Fruit fly (Drosophila melanogaster) whole organism, embryonic: ENCODE results near the gene CG14014.
A peak's percentile ranks its signal among the peaks of the same experiment; 100 is the strongest.

ENCODE experiments used
- Antp ChIP-seq: fragments of 200-800 bp; sonication (Bioruptor generic); optimal IDR thresholded peaks from 3 replicates; lab custom pipeline; 2016; ENCODE audit warnings: missing biosample characterization, missing genetic modification characterization
- CG12659 ChIP-seq: fragments of 200-800 bp; sonication (Bioruptor generic); optimal IDR thresholded peaks from 3 replicates; lab custom pipeline; 2017; ENCODE audit warnings: mild to moderate bottlenecking, missing biosample characterization, missing genetic modification reagents, missing genetic modification characterization
- CG14441 ChIP-seq: fragments of 200-800 bp; sonication (Bioruptor generic); IDR thresholded peaks from 2 replicates; pipeline ENCODE4 v1.3.6; 2022; ENCODE audit warnings: missing biosample characterization, missing genetic modification characterization
- CG14667 ChIP-seq: fragments of 200-800 bp; sonication (Bioruptor generic); IDR thresholded peaks from 2 replicates; pipeline ENCODE4 v1.3.6; 2022; ENCODE audit warnings: missing biosample characterization, missing genetic modification characterization
- CG15011 ChIP-seq: fragments of 200-800 bp; sonication (Bioruptor generic); optimal IDR thresholded peaks from 3 replicates; lab custom pipeline; 2018; ENCODE audit warnings: missing biosample characterization, mild to moderate bottlenecking, missing genetic modification characterization
- CG15073 ChIP-seq: fragments of 200-800 bp; sonication (Bioruptor generic); optimal IDR thresholded peaks from 2 replicates; lab custom pipeline; 2016; ENCODE audit warnings: missing biosample characterization, missing genetic modification characterization
- CG15479 ChIP-seq: fragments of 200-800 bp; sonication (Bioruptor generic); optimal IDR thresholded peaks from 3 replicates; lab custom pipeline; 2019; ENCODE audit warnings: missing biosample characterization, mild to moderate bottlenecking, missing genetic modification characterization, moderate library complexity
- CG15514 ChIP-seq: fragments of 200-800 bp; sonication (Bioruptor generic); optimal IDR thresholded peaks from 3 replicates; lab custom pipeline; 2017; ENCODE audit warnings: missing biosample characterization, missing genetic modification characterization, mild to moderate bottlenecking, moderate library complexity, missing genetic modification reagents
- CG16779 ChIP-seq: fragments of 200-800 bp; sonication (Bioruptor generic); IDR thresholded peaks from 2 replicates; pipeline ENCODE4 v1.3.6; 2022; ENCODE audit warnings: missing biosample characterization, missing genetic modification characterization
- CG16813 ChIP-seq: fragments of 200-800 bp; sonication (Bioruptor generic); IDR thresholded peaks from 3 replicates; pipeline ENCODE4 v1.3.6; 2022; ENCODE audit warnings: missing biosample characterization, missing genetic modification characterization; ENCODE audit not compliant: partially characterized antibody
- CG18764 ChIP-seq: fragments of 200-800 bp; sonication (Bioruptor generic); optimal IDR thresholded peaks from 3 replicates; lab custom pipeline; 2016; ENCODE audit warnings: missing biosample characterization, missing genetic modification characterization
- CG30431 ChIP-seq: fragments of 200-800 bp; sonication (Bioruptor generic); optimal IDR thresholded peaks from 2 replicates; lab custom pipeline; 2017; ENCODE audit warnings: missing biosample characterization, missing genetic modification characterization
- CG31224 ChIP-seq: fragments of 200-800 bp; sonication (Bioruptor generic); IDR thresholded peaks from 2 replicates; pipeline ENCODE4 v1.3.6; 2022; ENCODE audit warnings: missing biosample characterization, missing genetic modification characterization
- CG31441 ChIP-seq: fragments of 200-800 bp; sonication (Bioruptor generic); IDR thresholded peaks from 2 replicates; pipeline ENCODE4 v1.3.6; 2022; ENCODE audit warnings: missing biosample characterization, missing genetic modification characterization
- CG4328 ChIP-seq: fragments of 200-800 bp; sonication (Bioruptor generic); optimal IDR thresholded peaks from 3 replicates; lab custom pipeline; 2017; ENCODE audit warnings: missing biosample characterization, missing genetic modification reagents, missing genetic modification characterization
- CG4404 ChIP-seq: fragments of 200-800 bp; sonication (Bioruptor generic); IDR thresholded peaks from 2 replicates; pipeline ENCODE4 v1.3.6; 2022; ENCODE audit warnings: missing biosample characterization, missing genetic modification characterization
- CG4854 ChIP-seq: fragments of 200-800 bp; sonication (Bioruptor generic); optimal IDR thresholded peaks from 2 replicates; lab custom pipeline; 2016; ENCODE audit warnings: missing biosample characterization, missing genetic modification characterization, inconsistent platforms
- CG6254 ChIP-seq: fragments of 200-800 bp; sonication (Bioruptor generic); optimal IDR thresholded peaks from 3 replicates; lab custom pipeline; 2017; ENCODE audit warnings: mild to moderate bottlenecking, missing biosample characterization, missing genetic modification reagents, missing genetic modification characterization
- CG6272 ChIP-seq: fragments of 200-800 bp; sonication (Bioruptor generic); IDR thresholded peaks from 2 replicates; pipeline ENCODE4 v1.3.6; 2022; ENCODE audit warnings: missing biosample characterization, missing genetic modification characterization
- CG7963 ChIP-seq: fragments of 200-800 bp; sonication (Bioruptor generic); IDR thresholded peaks from 3 replicates; pipeline ENCODE4 v1.3.6; 2022; ENCODE audit warnings: missing biosample characterization, missing genetic modification characterization; ENCODE audit not compliant: partially characterized antibody
- CG8290 ChIP-seq, 3 experiments: fragments of 200-800 bp; sonication (Bioruptor generic); optimal IDR thresholded peaks; 2 replicates each; lab custom pipeline; 2016 to 2019; ENCODE audit warnings: missing biosample characterization in 3 of 3, missing genetic modification characterization in 3 of 3, mild to moderate bottlenecking in 2 of 3, moderate library complexity in 1 of 3
- CG9817 ChIP-seq: fragments of 200-800 bp; sonication (Bioruptor generic); optimal IDR thresholded peaks from 2 replicates; lab custom pipeline; 2018; ENCODE audit warnings: missing biosample characterization, mild to moderate bottlenecking, missing genetic modification characterization, moderate library complexity
- CkIIα-i1 ChIP-seq: fragments of 200-800 bp; sonication (Bioruptor generic); IDR thresholded peaks from 2 replicates; pipeline ENCODE4 v1.3.6; 2022; ENCODE audit warnings: missing biosample characterization, missing genetic modification characterization
- Doc3 ChIP-seq: fragments of 200-800 bp; sonication (Bioruptor generic); IDR thresholded peaks from 3 replicates; pipeline ENCODE4 v1.3.6; 2022; ENCODE audit warnings: missing biosample characterization, missing genetic modification characterization; ENCODE audit not compliant: partially characterized antibody
- Lpt ChIP-seq: fragments of >200 bp; optimal IDR thresholded peaks from 2 replicates; lab custom pipeline; 2018; ENCODE audit warnings: missing biosample characterization, missing genetic modification characterization
- Rfx ChIP-seq: fragments of 200-800 bp; sonication (Bioruptor generic); IDR thresholded peaks from 2 replicates; pipeline ENCODE4 v1.3.6; 2022; ENCODE audit warnings: missing biosample characterization, missing genetic modification characterization
- Sin3A ChIP-seq: fragments of >200 bp; optimal IDR thresholded peaks from 2 replicates; lab custom pipeline; 2018
- Spps ChIP-seq: fragments of 200-800 bp; sonication (Bioruptor generic); optimal IDR thresholded peaks from 2 replicates; lab custom pipeline; 2018; ENCODE audit warnings: missing biosample characterization, mild to moderate bottlenecking, missing genetic modification characterization
- Sry-δ ChIP-seq: fragments of 200-800 bp; sonication (Bioruptor generic); optimal IDR thresholded peaks from 2 replicates; lab custom pipeline; 2016; ENCODE audit warnings: missing biosample characterization, missing genetic modification characterization
- Ssrp ChIP-seq: fragments of 200-800 bp; sonication (Bioruptor generic); optimal IDR thresholded peaks from 2 replicates; lab custom pipeline; 2018; ENCODE audit warnings: missing biosample characterization, mild to moderate bottlenecking, missing genetic modification characterization, moderate library complexity
- Trl ChIP-seq, 3 experiments: fragments of >200 bp in 2 of 3; fragments of 200-800 bp in 1 of 3; sonication (Bioruptor generic) in 1 of 3; optimal IDR thresholded peaks; 2 replicates in 1 of 3; 3 replicates in 2 of 3; lab custom pipeline; 2016 to 2017; ENCODE audit warnings: missing biosample characterization in 1 of 3, missing genetic modification characterization in 1 of 3
- Usf ChIP-seq: fragments of 200-800 bp; sonication (Bioruptor generic); optimal IDR thresholded peaks from 2 replicates; lab custom pipeline; 2017; ENCODE audit warnings: missing genotype, missing biosample characterization, missing genetic modification characterization
- br ChIP-seq: fragments of >200 bp; optimal IDR thresholded peaks from 2 replicates; lab custom pipeline; 2017
- dati ChIP-seq: fragments of 200-800 bp; sonication (Bioruptor generic); IDR thresholded peaks from 2 replicates; pipeline ENCODE4 v1.3.6; 2022; ENCODE audit warnings: missing biosample characterization, missing genetic modification characterization
- esg ChIP-seq: fragments of 200-800 bp; sonication (Bioruptor generic); conservative IDR thresholded peaks from 2 replicates; pipeline ENCODE4 v1.3.6; 2022; ENCODE audit warnings: missing biosample characterization, missing genetic modification characterization
- fd102C ChIP-seq: fragments of 200-800 bp; sonication (Bioruptor generic); optimal IDR thresholded peaks from 2 replicates; lab custom pipeline; 2018; ENCODE audit warnings: missing biosample characterization, mild to moderate bottlenecking, missing genetic modification characterization, moderate library complexity
- fd64A ChIP-seq: fragments of 200-800 bp; sonication (Bioruptor generic); optimal IDR thresholded peaks from 3 replicates; lab custom pipeline; 2018; ENCODE audit warnings: missing biosample characterization, mild to moderate bottlenecking, missing genetic modification characterization
- fru ChIP-seq: fragments of >200 bp; optimal IDR thresholded peaks from 2 replicates; lab custom pipeline; 2017
- gsb-n ChIP-seq: fragments of 200-800 bp; sonication (Bioruptor generic); optimal IDR thresholded peaks from 3 replicates; lab custom pipeline; 2018; ENCODE audit warnings: missing biosample characterization, mild to moderate bottlenecking, missing genetic modification characterization
- mirr ChIP-seq: fragments of 200-800 bp; sonication (Bioruptor generic); optimal IDR thresholded peaks from 3 replicates; lab custom pipeline; 2018; ENCODE audit warnings: missing biosample characterization, mild to moderate bottlenecking, missing genetic modification characterization
- pnt ChIP-seq: fragments of 200-800 bp; sonication (Bioruptor generic); optimal IDR thresholded peaks from 3 replicates; lab custom pipeline; 2016; ENCODE audit warnings: missing biosample characterization, missing genetic modification characterization
- sim ChIP-seq: fragments of 200-800 bp; sonication (Bioruptor generic); IDR thresholded peaks from 2 replicates; pipeline ENCODE4 v1.3.6; 2022; ENCODE audit warnings: missing biosample characterization, missing genetic modification characterization
- slbo ChIP-seq: fragments of 200-800 bp; sonication (Bioruptor generic); IDR thresholded peaks from 2 replicates; pipeline ENCODE4 v1.3.6; 2022; ENCODE audit warnings: missing biosample characterization, missing genetic modification characterization
- sob ChIP-seq: fragments of 200-800 bp; sonication (Bioruptor generic); IDR thresholded peaks from 2 replicates; pipeline ENCODE4 v1.3.6; 2022; ENCODE audit warnings: missing biosample characterization, missing genetic modification characterization
- sqz ChIP-seq: fragments of 200-800 bp; sonication (Bioruptor generic); optimal IDR thresholded peaks from 3 replicates; lab custom pipeline; 2018; ENCODE audit warnings: missing biosample characterization, mild to moderate bottlenecking, missing genetic modification characterization
- toy ChIP-seq: fragments of 200-800 bp; sonication (Bioruptor generic); IDR thresholded peaks from 2 replicates; pipeline ENCODE4 v1.3.6; 2022; ENCODE audit warnings: missing biosample characterization, missing genetic modification characterization
- vnd ChIP-seq: fragments of 200-800 bp; sonication (Bioruptor generic); IDR thresholded peaks from 3 replicates; pipeline ENCODE4 v1.3.6; 2022; ENCODE audit warnings: missing biosample characterization, missing genetic modification characterization; ENCODE audit not compliant: partially characterized antibody
- wdn ChIP-seq: fragments of 200-800 bp; sonication (Bioruptor generic); IDR thresholded peaks from 2 replicates; pipeline ENCODE4 v1.3.6; 2022; ENCODE audit warnings: missing biosample characterization, missing genetic modification characterization
- wek ChIP-seq: fragments of 200-800 bp; sonication (Bioruptor generic); optimal IDR thresholded peaks from 3 replicates; lab custom pipeline; 2018; ENCODE audit warnings: missing biosample characterization, mild to moderate bottlenecking, missing genetic modification characterization, moderate library complexity
- zfh2 ChIP-seq: fragments of 200-800 bp; sonication (Bioruptor generic); optimal IDR thresholded peaks from 2 replicates; lab custom pipeline; 2016; ENCODE audit warnings: missing biosample characterization, missing genetic modification characterization

CG14014 gene

dm6 chr2L:5542944-5543515 lies 7.6 kb downstream of the CG14014 start (continued):
- TF ChIP-seq CG15073 (GFP tag; lab: Kevin White, UChicago) (no peak), sim (GFP tag; lab: Robert Waterston, UW) (0 out of 2 replicates have a peak, but pooled peaks have one; percentile 7), Doc3 (GFP tag; lab: Robert Waterston, UW) (no peak), CG15514 (GFP tag; lab: Kevin White, UChicago) (peak; percentile 36), Rfx (GFP tag; lab: Robert Waterston, UW) (peak; percentile 78), fd102C (GFP tag; lab: Kevin White, UChicago) (no peak), CG4328 (no peak), CG4404 (0 out of 2 replicates have a peak, but pooled peaks have one; percentile 23), Spps (tag; lab: Kevin White, UChicago) (no peak), mirr (peak; percentile 20), Usf (GFP tag; lab: Kevin White, UChicago) (no peak), CG6272 (GFP tag; lab: Robert Waterston, UW) (no peak; the same call in 1 of the 2 replicates), fd64A (GFP tag; lab: Kevin White, UChicago) (no peak), CG7963 (no peak), br (lab: Kevin White, UChicago) (no peak), sob (peak; percentile 66), Ssrp (tag; lab: Kevin White, UChicago) (no peak), Lpt (GFP tag; lab: Kevin White, UChicago) (no peak), CG8290 (GFP tag; optimal IDR thresholded peaks at IDR 0.05; lab: Kevin White, UChicago) (no peak), CG8290 (tag; optimal IDR thresholded peaks at IDR 0.05; lab: Kevin White, UChicago) (no peak), zfh2 (GFP tag; lab: Kevin White, UChicago) (peak; percentile 41), CG14667 (GFP tag; lab: Robert Waterston, UW) (no peak), CG31224 (GFP tag; lab: Robert Waterston, UW) (no peak; the same call in 1 of the 2 replicates), CG15011 (GFP tag; lab: Kevin White, UChicago) (no peak), CG16779 (GFP tag; lab: Robert Waterston, UW) (peak; percentile 70; the same call in 1 of the 2 replicates), Sin3A (lab: Kevin White, UChicago) (no peak), toy (GFP tag; lab: Robert Waterston, UW) (0 out of 2 replicates have a peak, but pooled peaks have one; percentile 39), CG14441 (GFP tag; lab: Robert Waterston, UW) (peak; percentile 65), wdn (GFP tag; lab: Robert Waterston, UW) (peak; percentile 60), CG30431 (GFP tag; lab: Kevin White, UChicago) (no peak), gsb-n (tag; lab: Kevin White, UChicago) (no peak), CG15479 (GFP tag; lab: Kevin White, UChicago) (peak; percentile 9), esg (GFP tag; lab: Robert Waterston, UW) (peak; percentile 7; the same call in 1 of the 2 replicates), dati (GFP tag; lab: Robert Waterston, UW) (no peak; the same call in 1 of the 2 replicates), fru (lab: Kevin White, UChicago) (no peak), sqz (no peak), CG4854 (GFP tag; lab: Kevin White, UChicago) (no peak), CkIIα-i1 (GFP tag; lab: Robert Waterston, UW) (no peak), vnd (GFP tag; lab: Robert Waterston, UW) (no peak), Sry-δ (GFP tag; lab: Kevin White, UChicago) (no peak), CG12659 (GFP tag; lab: Kevin White, UChicago) (peak; percentile 37), CG31441 (GFP tag; lab: Robert Waterston, UW) (no peak; the same call in 1 of the 2 replicates), wek (no peak), CG16813 (GFP tag; lab: Robert Waterston, UW) (peak; percentile 36; the same call in 1 of the 3 replicates), CG6254 (GFP tag; lab: Kevin White, UChicago) (no peak), CG18764 (GFP tag; lab: Kevin White, UChicago) (no peak), Trl (optimal IDR thresholded peaks at IDR 0.05; lab: Kevin White, UChicago) (peak; percentile 81 to 90), Trl (GFP tag; optimal IDR thresholded peaks at IDR 0.05; lab: Kevin White, UChicago) (peak; percentile 49), CG9817 (tag; lab: Kevin White, UChicago) (peak; percentile 27), pnt (GFP tag; lab: Kevin White, UChicago) (peak; percentile 9), slbo (peak; percentile 71), Antp (GFP tag; lab: Kevin White, UChicago) (peak; percentile 49)
